Fruit fly (Drosophila melanogaster) whole organism, pupa: ENCODE data around the gene CG6026.
A peak's percentile ranks its signal among the peaks of the same experiment; 100 is the strongest.

ENCODE experiments used
- CG13204 ChIP-seq: fragments of 200-800 bp; sonication (Bioruptor generic); optimal IDR thresholded peaks from 2 replicates; lab custom pipeline; 2018; ENCODE audit warnings: missing biosample characterization, mild to moderate bottlenecking, missing genetic modification characterization, moderate library complexity
- CG14655 ChIP-seq: fragments of 200-800 bp; sonication (Bioruptor generic); optimal IDR thresholded peaks from 3 replicates; lab custom pipeline; 2017; ENCODE audit warnings: mild to moderate bottlenecking, missing biosample characterization, missing genetic modification reagents, missing genetic modification characterization
- CG34367 ChIP-seq: fragments of 200-800 bp; sonication (Bioruptor generic); optimal IDR thresholded peaks from 2 replicates; lab custom pipeline; 2018; ENCODE audit warnings: missing biosample characterization, mild to moderate bottlenecking, missing genetic modification characterization
- CG8301 ChIP-seq: fragments of 200-800 bp; sonication (Bioruptor generic); optimal IDR thresholded peaks from 2 replicates; lab custom pipeline; 2018; ENCODE audit warnings: missing biosample characterization, mild to moderate bottlenecking, missing genetic modification characterization
- CG9948 ChIP-seq: fragments of 200-800 bp; sonication (Bioruptor generic); optimal IDR thresholded peaks from 2 replicates; lab custom pipeline; 2018; ENCODE audit warnings: missing biosample characterization, mild to moderate bottlenecking, missing genetic modification characterization, moderate library complexity
- EcR ChIP-seq: fragments of 200-800 bp; sonication (Bioruptor generic); optimal IDR thresholded peaks from 3 replicates; lab custom pipeline; 2019; ENCODE audit warnings: missing biosample characterization, missing genetic modification characterization, mild to moderate bottlenecking, moderate library complexity, missing genetic modification reagents
- fd96Ca ChIP-seq: fragments of 200-800 bp; sonication (Bioruptor generic); IDR thresholded peaks from 3 replicates; pipeline ENCODE4 v1.3.6; 2022; ENCODE audit warnings: missing biosample characterization, missing genetic modification characterization
- gl ChIP-seq: fragments of 200-800 bp; sonication (Bioruptor generic); optimal IDR thresholded peaks from 2 replicates; lab custom pipeline; 2018; ENCODE audit warnings: missing biosample characterization, mild to moderate bottlenecking, missing genetic modification characterization

DNA sequence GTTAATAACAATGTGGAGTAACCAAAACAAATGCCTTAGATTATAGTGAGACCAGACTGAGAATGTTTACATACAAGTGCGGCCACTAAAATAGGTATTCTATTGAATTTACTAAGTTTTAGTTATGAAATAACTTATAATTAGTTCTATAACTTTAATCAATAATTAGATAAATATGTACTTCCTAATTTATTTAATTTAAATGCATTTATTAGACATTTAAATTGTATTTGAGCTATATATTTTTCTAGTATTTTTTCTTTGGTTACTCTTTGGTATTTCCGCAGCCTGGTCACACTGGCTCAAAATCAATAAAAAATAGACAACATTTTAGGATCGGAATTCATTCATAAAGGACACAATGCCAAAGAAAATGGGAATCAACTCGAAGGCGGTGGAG, 2.1 kb upstream of the CG6026 start, which contains the start of the genes Prp18 and CG6013:
- TF ChIP-seq gl (tag; lab: Kevin White, UChicago) = no peak
- TF ChIP-seq CG13204 (GFP tag; lab: Kevin White, UChicago) = no peak
- peak; percentile 1 for TF ChIP-seq CG8301 (tag; lab: Kevin White, UChicago)
- no peak for TF ChIP-seq CG14655
- peak; percentile 45 for TF ChIP-seq CG9948 (tag; lab: Kevin White, UChicago)
- TF ChIP-seq CG34367 (tag; lab: Kevin White, UChicago) = peak; percentile 30
- TF ChIP-seq EcR (GFP tag; lab: Kevin White, UChicago) = peak; percentile 11
- TF ChIP-seq fd96Ca = no peak
